Worm (Caenorhabditis elegans): ENCODE data around the gene ptd-2.

DNA sequence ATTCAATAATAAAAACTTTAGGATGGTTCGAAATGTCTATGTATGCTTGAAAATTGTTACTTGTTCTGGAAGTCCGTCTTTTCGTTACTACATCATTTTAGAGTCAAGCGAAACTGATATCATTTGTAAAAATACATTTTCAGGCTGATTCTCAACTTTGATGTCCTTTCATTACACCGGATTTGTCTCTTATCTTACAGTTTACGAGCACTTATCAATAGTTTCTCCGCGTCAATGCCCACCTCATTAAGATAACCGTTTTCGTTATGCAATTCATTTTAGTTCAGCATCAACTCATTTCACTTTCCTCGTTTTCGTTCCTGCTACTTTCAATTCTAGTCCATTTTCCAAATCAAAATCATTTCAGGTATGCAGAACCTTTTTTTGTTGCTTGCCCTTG, 47.3 kb upstream of the ptd-2 start, which contains the start of gene asp-2:
- TF ChIP-seq dmd-6 (GFP tag; IDR thresholded peaks at IDR 0.05), result peak; percentile 69
- no peak for TF ChIP-seq gei-8 (GFP tag; optimal IDR thresholded peaks at IDR 0.05)
- no peak for TF ChIP-seq ztf-7 (tag; optimal IDR thresholded peaks at IDR 0.05)
- no peak for TF ChIP-seq unc-62 (GFP tag; optimal IDR thresholded peaks at IDR 0.05 in 1 of 2)
- TF ChIP-seq unc-62 (tag; optimal IDR thresholded peaks at IDR 0.05), result no peak
- no peak for TF ChIP-seq snpc-4 (tag; optimal IDR thresholded peaks at IDR 0.05)
- no peak for TF ChIP-seq nhr-48 (tag; optimal IDR thresholded peaks at IDR 0.05)
- no peak for TF ChIP-seq jun-1 (tag; optimal IDR thresholded peaks at IDR 0.05)

All from whole organism, L4 larva.